Worm (Caenorhabditis elegans) whole organism, L4/young adult: ENCODE data around the gene ZC477.4.

ENCODE experiments used
- W03F9.2 ChIP-seq: fragments of 150-350 bp; optimal IDR thresholded peaks from 2 replicates; lab custom pipeline; 2014; ENCODE audit warnings: missing biosample characterization, missing genetic modification characterization
- him-1 ChIP-seq: sonication (generic microtip); optimal IDR thresholded peaks from 2 replicates; lab custom pipeline; 2016; ENCODE audit warnings: missing genotype, missing genetic modification reagents, missing genetic modification characterization, missing compliant biosample characterization

DNA sequence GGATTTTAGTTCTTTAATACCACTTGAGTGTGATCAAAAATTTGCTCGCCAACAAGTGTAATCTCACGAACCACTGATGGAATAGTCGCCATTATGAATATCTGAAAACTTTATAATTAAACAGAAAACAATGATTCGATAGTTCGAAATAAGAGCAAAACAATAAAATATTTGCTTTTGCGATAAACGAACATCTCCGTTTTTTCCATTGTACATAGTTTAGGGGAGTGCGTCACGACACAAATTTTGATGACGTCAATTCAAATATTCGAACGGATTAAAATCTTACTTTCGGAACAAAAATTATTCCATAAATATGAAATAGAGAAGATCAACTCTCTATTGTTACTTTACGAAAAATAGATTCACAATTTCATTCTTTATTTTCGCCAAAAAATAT, 35.4 kb upstream of the ZC477.4 start, which contains the start of gene mutd-1:
- TF ChIP-seq W03F9.2 (tag; lab: Kevin White, UChicago), result no peak
- no peak for TF ChIP-seq him-1 (tag; lab: Kevin White, UChicago)
